Worm (Caenorhabditis elegans) whole organism, L1 larva: ENCODE measurements around the gene ZK666.2.

Experiments
- ceh-63 ChIP-seq: fragments of 200-800 bp; sonication (Bioruptor generic); optimal IDR thresholded peaks from 2 replicates; lab custom pipeline; 2018; ENCODE audit warnings: mild to moderate bottlenecking, missing genetic modification characterization, missing compliant biosample characterization
- ceh-88 ChIP-seq: fragments of 200-800 bp; sonication (Bioruptor generic); IDR thresholded peaks from 2 replicates; pipeline ENCODE4 v1.3.6; 2022; ENCODE audit warnings: missing genetic modification characterization, missing compliant biosample characterization
- dsc-1 ChIP-seq: sonication (generic microtip); optimal IDR thresholded peaks from 2 replicates; lab custom pipeline; 2016; ENCODE audit warnings: mild to moderate bottlenecking, missing genetic modification characterization, missing compliant biosample characterization
- fos-1 ChIP-seq: fragments of 150-350 bp; optimal IDR thresholded peaks from 2 replicates; lab custom pipeline; 2014; ENCODE audit warnings: missing biosample characterization, missing genetic modification characterization
- hlh-4 ChIP-seq: sonication (generic microtip); optimal IDR thresholded peaks from 2 replicates; lab custom pipeline; 2016; ENCODE audit warnings: mild to moderate bottlenecking, missing genetic modification characterization, missing compliant biosample characterization
- irx-1 ChIP-seq: sonication (generic microtip); optimal IDR thresholded peaks from 2 replicates; lab custom pipeline; 2016; ENCODE audit warnings: missing genetic modification characterization, missing compliant biosample characterization
- lin-35 ChIP-seq, 2 experiments: fragments of 150-350 bp; optimal IDR thresholded peaks; 2 replicates each; lab custom pipeline; 2014; ENCODE audit warnings: missing biosample characterization in 2 of 2, missing genetic modification characterization in 2 of 2, missing genetic modification reagents in 2 of 2
- lin-39 ChIP-seq: fragments of 150-350 bp; optimal IDR thresholded peaks from 2 replicates; lab custom pipeline; 2014; ENCODE audit warnings: missing biosample characterization, missing genetic modification reagents, missing genetic modification characterization
- mdl-1 ChIP-seq, 2 experiments: fragments of 150-350 bp; optimal IDR thresholded peaks; 2 replicates each; lab custom pipeline; 2014 to 2017; ENCODE audit warnings: missing biosample characterization in 2 of 2, missing genetic modification characterization in 2 of 2, inconsistent platforms in 1 of 2
- nhr-11 ChIP-seq: fragments of 150-350 bp; optimal IDR thresholded peaks from 2 replicates; lab custom pipeline; 2014; ENCODE audit warnings: missing biosample characterization, missing genetic modification characterization
- nhr-28 ChIP-seq: fragments of 150-350 bp; optimal IDR thresholded peaks from 2 replicates; lab custom pipeline; 2014; ENCODE audit warnings: missing biosample characterization, missing genetic modification characterization
- unc-62 ChIP-seq: fragments of 150-350 bp; optimal IDR thresholded peaks from 2 replicates; lab custom pipeline; 2014; ENCODE audit warnings: missing biosample characterization, missing genetic modification reagents, missing genetic modification characterization

DNA sequence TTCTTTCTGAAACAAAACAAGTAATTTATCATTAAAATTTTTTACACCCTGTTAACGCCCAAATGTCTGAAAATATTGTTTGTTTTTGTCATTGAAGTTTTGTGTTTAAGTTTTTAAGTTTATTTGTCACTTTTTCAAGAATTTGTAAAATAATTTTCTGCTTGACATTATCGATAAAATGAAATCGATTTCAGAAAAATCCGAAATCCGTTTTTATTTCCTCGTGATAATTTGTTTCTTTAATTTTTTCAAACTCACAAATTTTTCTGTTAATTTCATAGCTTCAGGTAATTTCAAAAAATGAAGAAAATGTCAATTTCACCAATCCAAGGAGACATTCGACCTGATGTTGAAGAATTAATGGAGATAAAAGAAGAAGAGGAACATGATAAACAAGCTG, 24.2 kb upstream of the ZK666.2 start, which contains the start of gene ZK666.12:
- no peak for TF ChIP-seq nhr-11 (tag; lab: Kevin White, UChicago)
- TF ChIP-seq unc-62 (GFP tag; lab: Kevin White, UChicago): no peak
- no peak for TF ChIP-seq hlh-4 (tag; lab: Kevin White, UChicago)
- no peak for TF ChIP-seq mdl-1 (tag; optimal IDR thresholded peaks at IDR 0.05; lab: Kevin White, UChicago)
- no peak for TF ChIP-seq irx-1 (tag; lab: Kevin White, UChicago)
- TF ChIP-seq ceh-88 (GFP tag; lab: Robert Waterston, UW): no peak
- TF ChIP-seq fos-1: no peak
- no peak for TF ChIP-seq lin-35 (GFP tag; optimal IDR thresholded peaks at IDR 0.05; lab: Kevin White, UChicago)
- no peak for TF ChIP-seq lin-39 (tag; lab: Kevin White, UChicago)
- TF ChIP-seq ceh-63 (GFP tag; lab: Kevin White, UChicago): no peak
- no peak for TF ChIP-seq nhr-28 (tag; lab: Kevin White, UChicago)
- no peak for TF ChIP-seq dsc-1 (tag; lab: Kevin White, UChicago)
